Fruit fly (Drosophila melanogaster) whole organism, wandering third instar larva: ENCODE data around the gene RluA-2.

Experiments used
- Abd-B ChIP-seq: fragments of >200 bp; optimal IDR thresholded peaks from 2 replicates; lab custom pipeline; 2017; ENCODE audit warnings: missing biosample characterization, missing genetic modification characterization
- CG32264 ChIP-seq: fragments of 200-800 bp; sonication (Bioruptor generic); optimal IDR thresholded peaks from 2 replicates; lab custom pipeline; 2016; ENCODE audit warnings: missing biosample characterization, missing genetic modification characterization
- CG9705 ChIP-seq: fragments of 200-800 bp; sonication (Bioruptor generic); optimal IDR thresholded peaks from 2 replicates; lab custom pipeline; 2018; ENCODE audit warnings: missing biosample characterization, mild to moderate bottlenecking, missing genetic modification characterization
- CrebA ChIP-seq: fragments of 200-800 bp; sonication (Bioruptor generic); optimal IDR thresholded peaks from 2 replicates; lab custom pipeline; 2016; ENCODE audit warnings: missing biosample characterization, mild to moderate bottlenecking, missing genetic modification characterization, borderline replicate concordance
- Dfd ChIP-seq: fragments of >200 bp; optimal IDR thresholded peaks from 2 replicates; lab custom pipeline; 2017; ENCODE audit warnings: missing biosample characterization, missing genetic modification characterization
- Dif ChIP-seq: fragments of 200-275, 200-300 bp; sonication (Bioruptor generic); optimal IDR thresholded peaks from 2 replicates; lab custom pipeline; 2018; ENCODE audit warnings: missing biosample characterization, missing genetic modification characterization; ENCODE audit not compliant: partially characterized antibody
- GATAd ChIP-seq: sonication (Bioruptor generic); optimal IDR thresholded peaks from 2 replicates; lab custom pipeline; 2016; ENCODE audit warnings: missing biosample characterization, missing genetic modification characterization
- HLH106 ChIP-seq: fragments of 200-800 bp; optimal IDR thresholded peaks from 3 replicates; lab custom pipeline; 2019; ENCODE audit warnings: missing biosample characterization, mild to moderate bottlenecking, missing genetic modification characterization, moderate library complexity
- Hnf4 ChIP-seq: fragments of 200-800 bp; sonication (Bioruptor generic); optimal IDR thresholded peaks from 2 replicates; lab custom pipeline; 2016; ENCODE audit warnings: missing biosample characterization, mild to moderate bottlenecking, missing genetic modification characterization
- Hr78 ChIP-seq: fragments of >200 bp; optimal IDR thresholded peaks from 2 replicates; lab custom pipeline; 2017; ENCODE audit warnings: missing biosample characterization, missing genetic modification characterization
- Hr83 ChIP-seq: fragments of 200-300 bp; sonication (Bioruptor generic); optimal IDR thresholded peaks from 2 replicates; lab custom pipeline; 2016; ENCODE audit warnings: missing biosample characterization, mild to moderate bottlenecking, missing genetic modification characterization, moderate library complexity; ENCODE audit not compliant: poor library complexity, severe bottlenecking
- Jra ChIP-seq: sonication (Bioruptor generic); optimal IDR thresholded peaks from 2 replicates; lab custom pipeline; 2016; ENCODE audit warnings: missing biosample characterization, missing genetic modification characterization
- Mio ChIP-seq: sonication (Bioruptor generic); optimal IDR thresholded peaks from 2 replicates; lab custom pipeline; 2016; ENCODE audit warnings: missing biosample characterization, missing genetic modification characterization
- Myc ChIP-seq: fragments of >200 bp; optimal IDR thresholded peaks from 2 replicates; lab custom pipeline; 2017
- N ChIP-seq: fragments of >200 bp; optimal IDR thresholded peaks from 2 replicates; lab custom pipeline; 2018; ENCODE audit warnings: missing biosample characterization, missing external identifiers, missing genetic modification characterization
- OdsH ChIP-seq: fragments of 200-800 bp; sonication (Bioruptor generic); optimal IDR thresholded peaks from 2 replicates; lab custom pipeline; 2016; ENCODE audit warnings: missing biosample characterization, mild to moderate bottlenecking, missing genetic modification characterization
- Rel ChIP-seq, 2 experiments: fragments of 200-800 bp; sonication (Bioruptor generic) in 1 of 2; optimal IDR thresholded peaks; 2 replicates in 1 of 2; 3 replicates in 1 of 2; lab custom pipeline; 2016 to 2019; ENCODE audit warnings: mild to moderate bottlenecking in 2 of 2, missing biosample characterization in 2 of 2, missing genetic modification characterization in 2 of 2, moderate library complexity in 1 of 2
- Sp1 ChIP-seq: fragments of 200-800 bp; sonication (Bioruptor generic); optimal IDR thresholded peaks from 3 replicates; lab custom pipeline; 2019; ENCODE audit warnings: missing biosample characterization, mild to moderate bottlenecking, missing genetic modification characterization, moderate library complexity
- Vsx2 ChIP-seq: fragments of 200-300, 225-300 bp; sonication (Bioruptor generic); optimal IDR thresholded peaks from 2 replicates; lab custom pipeline; 2018; ENCODE audit warnings: missing biosample characterization, missing genetic modification characterization; ENCODE audit not compliant: partially characterized antibody
- br ChIP-seq: fragments of 200-800 bp; sonication (Bioruptor generic); optimal IDR thresholded peaks from 2 replicates; lab custom pipeline; 2016; ENCODE audit warnings: missing biosample characterization, missing genetic modification characterization
- brk ChIP-seq: fragments of 200-800 bp; sonication (Bioruptor generic); optimal IDR thresholded peaks from 2 replicates; lab custom pipeline; 2016; ENCODE audit warnings: missing biosample characterization, mild to moderate bottlenecking, missing genetic modification characterization
- dl ChIP-seq, 2 experiments: fragments of 175-275, 200-275 bp in 1 of 2; fragments of 200-275 bp in 1 of 2; sonication (Bioruptor generic); optimal IDR thresholded peaks; lab custom pipeline; 2018; ENCODE audit warnings: mild to moderate bottlenecking in 2 of 2, missing biosample characterization in 2 of 2, missing genetic modification characterization in 2 of 2, moderate library complexity in 2 of 2; ENCODE audit not compliant: partially characterized antibody in 2 of 2, insufficient read depth in 1 of 2
- dsf ChIP-seq: sonication (Bioruptor generic); optimal IDR thresholded peaks from 2 replicates; lab custom pipeline; 2016; ENCODE audit warnings: missing biosample characterization, missing genetic modification characterization, borderline replicate concordance
- ey ChIP-seq: fragments of 200-800 bp; sonication (Bioruptor generic); optimal IDR thresholded peaks from 2 replicates; lab custom pipeline; 2016; ENCODE audit warnings: missing biosample characterization, missing genetic modification characterization
- foxo ChIP-seq, 2 experiments: fragments of 200-800 bp; sonication (Bioruptor generic); optimal IDR thresholded peaks; 2 replicates in 1 of 2; 3 replicates in 1 of 2; lab custom pipeline; 2016 to 2017; ENCODE audit warnings: missing biosample characterization in 2 of 2, missing genetic modification characterization in 2 of 2
- fru ChIP-seq: fragments of 200-800 bp; sonication (Bioruptor generic); optimal IDR thresholded peaks from 3 replicates; lab custom pipeline; 2016; ENCODE audit warnings: missing biosample characterization, mild to moderate bottlenecking, missing genetic modification characterization
- h ChIP-seq: fragments of 200-800 bp; sonication (Bioruptor generic); optimal IDR thresholded peaks from 3 replicates; lab custom pipeline; 2016; ENCODE audit warnings: missing biosample characterization, mild to moderate bottlenecking, missing genetic modification characterization
- jim ChIP-seq: fragments of 175-275, 200-325 bp; sonication (Bioruptor generic); optimal IDR thresholded peaks from 2 replicates; lab custom pipeline; 2016; ENCODE audit warnings: missing biosample characterization, mild to moderate bottlenecking, missing genetic modification characterization
- lola ChIP-seq: fragments of >200 bp; optimal IDR thresholded peaks from 2 replicates; lab custom pipeline; 2017; ENCODE audit warnings: missing biosample characterization, missing genetic modification characterization
- pan ChIP-seq: fragments of >200 bp; optimal IDR thresholded peaks from 2 replicates; lab custom pipeline; 2017
- psq ChIP-seq: fragments of 200-800 bp; sonication (Bioruptor generic); optimal IDR thresholded peaks from 3 replicates; lab custom pipeline; 2017; ENCODE audit warnings: missing biosample characterization, mild to moderate bottlenecking, missing genetic modification characterization, moderate library complexity
- rgr ChIP-seq: fragments of 200-800 bp; sonication (Bioruptor generic); optimal IDR thresholded peaks from 3 replicates; lab custom pipeline; 2016; ENCODE audit warnings: missing biosample characterization, mild to moderate bottlenecking, missing genetic modification characterization
- sv ChIP-seq: fragments of 200-800 bp; sonication (Bioruptor generic); optimal IDR thresholded peaks from 3 replicates; lab custom pipeline; 2016; ENCODE audit warnings: missing biosample characterization, missing genetic modification characterization
- tai ChIP-seq: sonication (Bioruptor generic); optimal IDR thresholded peaks from 2 replicates; lab custom pipeline; 2016; ENCODE audit warnings: missing biosample characterization, missing genetic modification characterization
- usp ChIP-seq: fragments of >200 bp; optimal IDR thresholded peaks from 2 replicates; lab custom pipeline; 2017; ENCODE audit warnings: missing biosample characterization, missing genetic modification characterization
- woc ChIP-seq: sonication (Bioruptor generic); optimal IDR thresholded peaks from 2 replicates; lab custom pipeline; 2016; ENCODE audit warnings: missing biosample characterization, mild to moderate bottlenecking, missing genetic modification characterization

RluA-2 gene

DNA sequence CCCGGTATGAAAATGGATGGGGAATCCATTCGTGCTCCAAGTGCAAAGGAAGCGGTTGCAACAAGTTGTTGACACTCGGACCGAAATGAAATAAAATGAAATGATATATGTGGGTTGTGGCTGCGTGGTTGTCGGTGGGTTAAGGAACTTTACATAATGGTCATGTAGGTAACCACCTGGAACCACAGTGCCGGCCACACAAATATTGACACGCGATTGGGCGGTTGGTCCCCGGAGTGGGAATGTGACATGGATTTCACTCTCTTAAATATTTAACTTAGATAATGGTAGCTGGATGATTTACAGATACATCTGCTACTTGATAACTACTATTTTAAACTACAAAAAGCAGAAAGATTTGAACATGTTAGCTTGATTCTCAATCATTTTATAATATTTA is 28.0 kb downstream of the RluA-2 start:
- TF ChIP-seq fru (no peak), tai (no peak), dsf (GFP tag; lab: Kevin White, UChicago) (no peak), Sp1 (GFP tag; lab: Kevin White, UChicago) (peak; percentile 12), pan (no peak), foxo (GFP tag; optimal IDR thresholded peaks at IDR 0.05; lab: Kevin White, UChicago) (peak in 1 of 2 experiments; percentile 15), lola (GFP tag; lab: Kevin White, UChicago) (no peak), Vsx2 (GFP tag; lab: Kevin White, UChicago) (no peak), Hr78 (GFP tag; lab: Kevin White, UChicago) (no peak), br (GFP tag; lab: Kevin White, UChicago) (peak; percentile 31), CG9705 (GFP tag; lab: Kevin White, UChicago) (no peak), rgr (peak; percentile 33), psq (GFP tag; lab: Kevin White, UChicago) (no peak), ey (GFP tag; lab: Kevin White, UChicago) (no peak), h (peak; percentile 43), CrebA (GFP tag; lab: Kevin White, UChicago) (no peak), Hr83 (peak; percentile 84), woc (no peak), usp (GFP tag; lab: Kevin White, UChicago) (no peak)

DNA sequence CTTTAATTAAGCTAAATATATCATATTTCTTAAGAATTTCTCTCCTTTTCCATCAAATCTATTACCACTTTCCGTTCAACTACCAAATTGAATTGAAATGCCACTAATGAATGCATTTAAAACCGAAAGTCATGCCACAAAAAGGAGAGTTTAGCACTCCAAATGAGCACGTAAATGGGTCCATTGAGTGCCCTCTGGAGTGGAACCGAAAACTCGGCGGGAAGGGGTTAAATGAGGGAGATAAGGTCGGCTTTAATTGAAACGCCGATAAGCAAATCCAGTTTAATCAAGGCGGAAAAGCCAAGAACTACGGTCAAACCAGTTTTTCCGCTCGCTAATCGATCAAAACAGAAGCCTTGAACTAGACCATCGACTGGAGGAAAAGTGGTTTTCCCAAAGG is 28.5 kb downstream of the RluA-2 start:
- no peak for TF ChIP-seq OdsH (GFP tag; lab: Kevin White, UChicago)
- no peak for TF ChIP-seq Dfd
- TF ChIP-seq tai = no peak
- TF ChIP-seq foxo (GFP tag; optimal IDR thresholded peaks at IDR 0.05; lab: Kevin White, UChicago) = no peak
- TF ChIP-seq dsf (GFP tag; lab: Kevin White, UChicago) = no peak
- no peak for TF ChIP-seq sv (GFP tag; lab: Kevin White, UChicago)
- no peak for TF ChIP-seq brk
- TF ChIP-seq br (GFP tag; lab: Kevin White, UChicago) = no peak
- no peak for TF ChIP-seq Vsx2 (GFP tag; lab: Kevin White, UChicago)
- no peak for TF ChIP-seq Hr78 (GFP tag; lab: Kevin White, UChicago)
- no peak for TF ChIP-seq Jra (GFP tag; lab: Kevin White, UChicago)
- no peak for TF ChIP-seq CG9705 (GFP tag; lab: Kevin White, UChicago)
- TF ChIP-seq jim (GFP tag; lab: Kevin White, UChicago) = no peak
- TF ChIP-seq dl (GFP tag; optimal IDR thresholded peaks at IDR 0.05; lab: Kevin White, UChicago; ENCODE audit: insufficient read depth in 1 of 2, partially characterized antibody in 2 of 2) = no peak
- TF ChIP-seq CrebA (GFP tag; lab: Kevin White, UChicago) = no peak
- no peak for TF ChIP-seq Sp1 (GFP tag; lab: Kevin White, UChicago)
- no peak for TF ChIP-seq Mio (GFP tag; lab: Kevin White, UChicago)
- no peak for TF ChIP-seq fru
- TF ChIP-seq, all 38 proteins: peak for 0

DNA sequence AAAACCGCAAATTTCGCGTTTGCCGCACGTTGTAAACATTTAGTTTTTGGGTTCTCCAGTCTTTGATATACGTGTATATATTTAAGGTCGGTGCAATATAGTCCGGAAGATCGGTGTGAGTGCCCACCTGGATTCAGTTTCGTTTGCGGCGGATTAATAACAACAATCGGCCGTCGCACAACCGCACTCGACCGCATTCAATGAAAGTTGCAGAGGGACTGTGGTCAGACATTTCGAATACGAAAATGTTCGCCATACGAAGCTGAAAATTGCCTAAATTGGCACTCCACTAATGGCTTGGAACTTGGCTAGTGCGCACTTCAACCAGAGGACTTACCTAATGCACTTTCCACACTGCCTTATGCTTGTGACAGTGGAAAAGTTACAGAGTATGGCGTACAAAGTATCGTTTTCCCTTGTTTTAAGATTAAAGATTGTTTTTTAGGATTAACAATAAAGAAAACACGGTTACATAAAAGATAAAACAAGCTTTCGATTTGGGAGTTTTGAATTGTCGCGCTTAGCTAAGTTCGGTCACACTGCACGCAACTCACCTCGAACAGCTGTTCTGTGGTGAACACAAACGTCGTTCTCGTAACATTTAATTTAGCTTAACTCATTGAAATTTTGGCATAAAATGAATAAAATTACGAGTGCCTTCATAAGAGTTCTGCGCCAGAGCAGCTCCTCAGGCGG is 29.8 kb downstream of the RluA-2 start, which contains the start of the genes Myo31DF and CG6094:
Gene Myo31DF, minus strand, starts transcription at position 223 of the 696 bp plus-strand sequence.
Gene CG6094, plus strand, starts transcription at position 525 of the 696 bp plus-strand sequence.
- TF ChIP-seq HLH106 (peak; percentile 26), Dfd (no peak), jim (GFP tag; lab: Kevin White, UChicago) (peak; percentile 64), lola (GFP tag; lab: Kevin White, UChicago) (no peak), N (GFP tag; lab: Kevin White, UChicago) (peak; percentile 89), brk (no peak), OdsH (GFP tag; lab: Kevin White, UChicago) (no peak), GATAd (GFP tag; lab: Kevin White, UChicago) (no peak), pan (no peak), ey (GFP tag; lab: Kevin White, UChicago) (no peak), dsf (GFP tag; lab: Kevin White, UChicago) (no peak), Rel (GFP tag; optimal IDR thresholded peaks at IDR 0.05; lab: Kevin White, UChicago) (no peak), Rel (tag; optimal IDR thresholded peaks at IDR 0.05; lab: Kevin White, UChicago) (peak; percentile 23), Myc (lab: Kevin White, UChicago) (peak; percentile 93), fru (no peak), CG32264 (GFP tag; lab: Kevin White, UChicago) (no peak), Sp1 (GFP tag; lab: Kevin White, UChicago) (peak; percentile 0), tai (no peak), Hnf4 (GFP tag; lab: Kevin White, UChicago) (peak; percentile 48), usp (GFP tag; lab: Kevin White, UChicago) (no peak), Hr78 (GFP tag; lab: Kevin White, UChicago) (no peak), h (no peak), sv (GFP tag; lab: Kevin White, UChicago) (no peak), CrebA (GFP tag; lab: Kevin White, UChicago) (no peak), Jra (GFP tag; lab: Kevin White, UChicago) (peak; percentile 45), rgr (peak; percentile 29), br (GFP tag; lab: Kevin White, UChicago) (peak; percentile 39), CG9705 (GFP tag; lab: Kevin White, UChicago) (no peak), Vsx2 (GFP tag; lab: Kevin White, UChicago) (no peak), Abd-B (GFP tag; lab: Kevin White, UChicago) (peak; percentile 72), woc (no peak), Dif (peak; percentile 33), psq (GFP tag; lab: Kevin White, UChicago) (peak; percentile 16), foxo (GFP tag; optimal IDR thresholded peaks at IDR 0.05; lab: Kevin White, UChicago) (peak in 1 of 2 experiments; percentile 25)
- TF ChIP-seq, all 38 proteins: peak for 14
